Fruit fly (Drosophila melanogaster) whole organism, pupa: ENCODE measurements around the gene CCT7.

ENCODE experiments used
- CG12605 ChIP-seq: fragments of 200-800 bp; sonication (Bioruptor generic); IDR thresholded peaks from 2 replicates; pipeline ENCODE4 v1.3.6; 2022; ENCODE audit warnings: missing biosample characterization, missing genetic modification characterization
- CG13204 ChIP-seq: fragments of 200-800 bp; sonication (Bioruptor generic); optimal IDR thresholded peaks from 2 replicates; lab custom pipeline; 2018; ENCODE audit warnings: missing biosample characterization, mild to moderate bottlenecking, missing genetic modification characterization, moderate library complexity
- CG14655 ChIP-seq: fragments of 200-800 bp; sonication (Bioruptor generic); optimal IDR thresholded peaks from 3 replicates; lab custom pipeline; 2017; ENCODE audit warnings: mild to moderate bottlenecking, missing biosample characterization, missing genetic modification reagents, missing genetic modification characterization
- CG15710 ChIP-seq: fragments of 200-800 bp; sonication (Bioruptor generic); optimal IDR thresholded peaks from 2 replicates; lab custom pipeline; 2018; ENCODE audit warnings: missing biosample characterization, mild to moderate bottlenecking, missing genetic modification characterization, moderate library complexity
- CG32121 ChIP-seq: fragments of 200-800 bp; sonication (Bioruptor generic); IDR thresholded peaks from 2 replicates; pipeline ENCODE4 v1.3.6; 2022; ENCODE audit warnings: missing biosample characterization, missing genetic modification characterization
- CG34367 ChIP-seq: fragments of 200-800 bp; sonication (Bioruptor generic); optimal IDR thresholded peaks from 2 replicates; lab custom pipeline; 2018; ENCODE audit warnings: missing biosample characterization, mild to moderate bottlenecking, missing genetic modification characterization
- CG8159 ChIP-seq: fragments of 200-800 bp; sonication (Bioruptor generic); optimal IDR thresholded peaks from 3 replicates; lab custom pipeline; 2018; ENCODE audit warnings: missing biosample characterization, mild to moderate bottlenecking, missing genetic modification characterization, moderate library complexity
- CG8301 ChIP-seq: fragments of 200-800 bp; sonication (Bioruptor generic); optimal IDR thresholded peaks from 2 replicates; lab custom pipeline; 2018; ENCODE audit warnings: missing biosample characterization, mild to moderate bottlenecking, missing genetic modification characterization
- CG9948 ChIP-seq: fragments of 200-800 bp; sonication (Bioruptor generic); optimal IDR thresholded peaks from 2 replicates; lab custom pipeline; 2018; ENCODE audit warnings: missing biosample characterization, mild to moderate bottlenecking, missing genetic modification characterization, moderate library complexity
- D1 ChIP-seq: fragments of 200-800 bp; sonication (Bioruptor generic); optimal IDR thresholded peaks from 2 replicates; lab custom pipeline; 2018; ENCODE audit warnings: missing biosample characterization, mild to moderate bottlenecking, missing genetic modification characterization, moderate library complexity
- EcR ChIP-seq: fragments of 200-800 bp; sonication (Bioruptor generic); optimal IDR thresholded peaks from 3 replicates; lab custom pipeline; 2019; ENCODE audit warnings: missing biosample characterization, missing genetic modification characterization, mild to moderate bottlenecking, moderate library complexity, missing genetic modification reagents
- Pif1A ChIP-seq: fragments of 200-800 bp; sonication (Bioruptor generic); optimal IDR thresholded peaks from 3 replicates; lab custom pipeline; 2016; ENCODE audit warnings: missing biosample characterization, missing genetic modification characterization
- rn ChIP-seq: fragments of 200-800 bp; sonication (Bioruptor generic); IDR thresholded peaks from 2 replicates; pipeline ENCODE4 v1.3.6; 2022; ENCODE audit warnings: missing biosample characterization, missing genetic modification characterization

dm6 chr3R:8769094-8769493, 32.3 kb upstream of the CCT7 start, which contains the start of gene CG8236:
- no peak for TF ChIP-seq Pif1A (GFP tag; lab: Kevin White, UChicago)
- TF ChIP-seq EcR = no peak
- TF ChIP-seq CG14655 (GFP tag; lab: Kevin White, UChicago) = no peak
- TF ChIP-seq rn (GFP tag; lab: Robert Waterston, UW) = no peak
- no peak for TF ChIP-seq CG12605
- TF ChIP-seq D1 (tag; lab: Kevin White, UChicago) = no peak
- no peak for TF ChIP-seq CG8301
- TF ChIP-seq CG34367 (tag; lab: Kevin White, UChicago) = no peak
- TF ChIP-seq CG32121 (GFP tag; lab: Robert Waterston, UW) = no peak
- TF ChIP-seq CG15710 (tag; lab: Kevin White, UChicago) = no peak
- no peak for TF ChIP-seq CG8159 (tag; lab: Kevin White, UChicago)
- TF ChIP-seq CG13204 (GFP tag; lab: Kevin White, UChicago) = no peak
- TF ChIP-seq CG9948 (tag; lab: Kevin White, UChicago) = no peak
